Worm (Caenorhabditis elegans): ENCODE measurements around the gene F44E5.17.

Gene F44E5.17

ce11 chrII:11749490-11750172 is 1.2 kb upstream of the F44E5.17 start:
- TF ChIP-seq unc-62 (GFP tag; optimal IDR thresholded peaks at IDR 0.05): no peak

- TF ChIP-seq unc-62 (GFP tag; optimal IDR thresholded peaks at IDR 0.05): no peak
Measured at ce11 chrII:11747889-11748288, 505 bp downstream of the F44E5.17 start.

ce11 chrII:11746782-11747288 is 1.6 kb downstream of the F44E5.17 start:
- no peak for TF ChIP-seq unc-62 (GFP tag; optimal IDR thresholded peaks at IDR 0.05)

- TF ChIP-seq unc-62 (GFP tag; optimal IDR thresholded peaks at IDR 0.05): no peak
Measured at ce11 chrII:11742320-11742719, 6.1 kb downstream of the F44E5.17 start.

- no peak for TF ChIP-seq unc-62 (GFP tag; optimal IDR thresholded peaks at IDR 0.05)
Measured at ce11 chrII:11739199-11739598, 9.2 kb downstream of the F44E5.17 start, which contains the start of gene ctsa-1.2. Gene ctsa-1.2, plus strand, starts transcription at chrII:11739358.

ce11 chrII:11737347-11737746 is 11.0 kb downstream of the F44E5.17 start:
- TF ChIP-seq unc-62 (GFP tag; optimal IDR thresholded peaks at IDR 0.05): no peak

ce11 chrII:11733850-11734249 is 14.5 kb downstream of the F44E5.17 start:
- TF ChIP-seq unc-62 (GFP tag; optimal IDR thresholded peaks at IDR 0.05): no peak

- no peak for TF ChIP-seq unc-62 (GFP tag; optimal IDR thresholded peaks at IDR 0.05)
Measured at ce11 chrII:11732513-11732912, 15.9 kb downstream of the F44E5.17 start, which contains the start of gene F13D12.8. Gene F13D12.8, minus strand, starts transcription at chrII:11732594.

- no peak for TF ChIP-seq unc-62 (GFP tag; optimal IDR thresholded peaks at IDR 0.05)
Measured at ce11 chrII:11731174-11731724, 17.1 kb downstream of the F44E5.17 start.

ce11 chrII:11729757-11730535 is 18.4 kb downstream of the F44E5.17 start:
- no peak for TF ChIP-seq unc-62 (GFP tag; optimal IDR thresholded peaks at IDR 0.05)

ce11 chrII:11728545-11729105 is 19.8 kb downstream of the F44E5.17 start, which contains the start of gene alh-8:
Gene alh-8, plus strand, starts transcription at chrII:11729055.
- TF ChIP-seq unc-62 (GFP tag; optimal IDR thresholded peaks at IDR 0.05): no peak

- TF ChIP-seq unc-62 (GFP tag; optimal IDR thresholded peaks at IDR 0.05): no peak
Measured at ce11 chrII:11727438-11727837, 21.0 kb downstream of the F44E5.17 start.

ce11 chrII:11726470-11727106 is 21.8 kb downstream of the F44E5.17 start, which contains the start of gene F13D12.5:
Gene F13D12.5, plus strand, starts transcription at chrII:11726814.
- TF ChIP-seq unc-62 (GFP tag; optimal IDR thresholded peaks at IDR 0.05): no peak

- no peak for TF ChIP-seq unc-62 (GFP tag; optimal IDR thresholded peaks at IDR 0.05)
Measured at ce11 chrII:11725615-11726014, 22.8 kb downstream of the F44E5.17 start.

ce11 chrII:11724362-11724761 is 24.0 kb downstream of the F44E5.17 start:
- TF ChIP-seq unc-62 (GFP tag; optimal IDR thresholded peaks at IDR 0.05): no peak

- no peak for TF ChIP-seq unc-62 (GFP tag; optimal IDR thresholded peaks at IDR 0.05)
Measured at ce11 chrII:11723904-11724303, 24.5 kb downstream of the F44E5.17 start, which contains the start of gene ldh-1. Gene ldh-1, plus strand, starts transcription at chrII:11724204.

All from whole organism, dauer.